Worm (Caenorhabditis elegans) whole organism, L2 larva: Measurements from ENCODE around the gene C46F9.5.

Experiments
- ama-1 ChIP-seq: fragments of 150-350 bp; optimal IDR thresholded peaks from 2 replicates; lab custom pipeline; 2018; ENCODE audit warnings: inconsistent platforms
- lin-13 ChIP-seq: fragments of 150-350 bp; optimal IDR thresholded peaks from 2 replicates; lab custom pipeline; 2014; ENCODE audit warnings: missing biosample characterization, missing genetic modification reagents, missing genetic modification characterization
- mdl-1 ChIP-seq, 2 experiments: fragments of 150-350 bp in 1 of 2; sonication (generic microtip) in 1 of 2; optimal IDR thresholded peaks; 2 replicates each; lab custom pipeline; 2017; ENCODE audit warnings: missing biosample characterization in 2 of 2, missing genetic modification characterization in 2 of 2
- nhr-10 ChIP-seq: sonication (generic microtip); optimal IDR thresholded peaks from 2 replicates; lab custom pipeline; 2017; ENCODE audit warnings: missing biosample characterization, missing genetic modification characterization
- nhr-25 ChIP-seq: fragments of 150-350 bp; sonication (generic microtip); optimal IDR thresholded peaks from 3 replicates; lab custom pipeline; 2014; ENCODE audit warnings: missing biosample characterization, missing genetic modification characterization
- sem-4 ChIP-seq: fragments of 150-350 bp; optimal IDR thresholded peaks from 2 replicates; lab custom pipeline; 2014; ENCODE audit warnings: missing biosample characterization, missing genetic modification reagents, missing genetic modification characterization

ce11 chrII:1864278-1864677, 31.1 kb upstream of the C46F9.5 start, which contains the start of gene C16C4.17:
- TF ChIP-seq sem-4 (tag; lab: Kevin White, UChicago) (no peak), ama-1 (lab: Kevin White, UChicago) (no peak), nhr-10 (tag; lab: Kevin White, UChicago) (no peak), lin-13 (GFP tag; lab: Kevin White, UChicago) (no peak), nhr-25 (tag; lab: Kevin White, UChicago) (no peak), mdl-1 (tag; optimal IDR thresholded peaks at IDR 0.05; lab: Kevin White, UChicago) (no peak)
